Worm (Caenorhabditis elegans): ENCODE data around the gene gtap-2.

gtap-2 gene

ce11 chrIII:9796448-9796847, 11.9 kb upstream of the gtap-2 start, which contains the start of gene srxa-10:
Gene srxa-10 (minus strand): TSS chrIII:9796548.
- TF ChIP-seq F13H6.1 (tag; optimal IDR thresholded peaks at IDR 0.05), result no peak
- TF ChIP-seq nhr-25 (tag; optimal IDR thresholded peaks at IDR 0.05), result no peak
- TF ChIP-seq ztf-11 (tag; optimal IDR thresholded peaks at IDR 0.05), result no peak
- no peak for TF ChIP-seq ceh-82 (tag; optimal IDR thresholded peaks at IDR 0.05)
- TF ChIP-seq nhr-6 (tag; optimal IDR thresholded peaks at IDR 0.05), result no peak
- no peak for TF ChIP-seq unc-39 (tag; optimal IDR thresholded peaks at IDR 0.05)

DNA sequence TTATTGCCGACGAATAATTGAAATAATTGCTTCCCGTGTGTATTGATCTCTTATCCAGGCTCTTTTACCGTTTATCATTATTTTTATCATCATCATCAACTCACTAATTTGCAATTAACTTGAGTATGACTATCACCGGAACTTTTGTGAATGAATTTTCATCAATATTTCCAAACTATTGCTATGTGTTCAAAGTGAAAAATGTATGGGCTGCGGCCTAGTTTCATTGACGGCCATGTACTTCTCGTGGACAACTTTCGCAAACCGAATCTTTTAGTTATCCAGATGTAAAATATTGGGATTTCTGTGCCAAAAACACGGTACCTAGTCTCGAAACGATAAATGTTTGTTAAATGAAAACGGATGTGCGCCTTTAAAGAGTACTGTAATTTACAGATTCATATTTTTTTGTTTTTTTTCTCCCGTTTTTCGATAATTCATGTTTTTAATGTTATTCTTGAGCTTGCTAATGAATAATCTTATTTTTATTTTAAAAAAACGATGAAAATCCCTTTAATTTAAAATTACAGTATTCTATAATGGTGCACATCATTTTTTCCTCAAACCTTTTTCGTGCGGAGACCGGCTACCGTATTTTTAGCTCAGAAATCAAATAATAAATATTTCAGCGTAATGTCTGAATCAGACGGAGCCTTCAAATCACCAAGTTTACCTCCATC, 9.7 kb upstream of the gtap-2 start, which contains the start of gene ZK632.2:
Gene ZK632.2 (plus strand): TSS at position 630 of the 680 bp plus-strand sequence.
- TF ChIP-seq nhr-77 (tag; optimal IDR thresholded peaks at IDR 0.05) (no peak), ceh-82 (tag; optimal IDR thresholded peaks at IDR 0.05) (no peak), crh-2 (tag; optimal IDR thresholded peaks at IDR 0.05) (no peak), lsy-2 (tag; optimal IDR thresholded peaks at IDR 0.05) (peak in 1 of 2 experiments; percentile 17), egl-27 (tag; optimal IDR thresholded peaks at IDR 0.05) (no peak), nhr-237 (tag; optimal IDR thresholded peaks at IDR 0.05) (no peak), nhr-129 (tag; optimal IDR thresholded peaks at IDR 0.05) (peak; percentile 13), unc-55 (GFP tag; optimal IDR thresholded peaks at IDR 0.05) (no peak)

DNA sequence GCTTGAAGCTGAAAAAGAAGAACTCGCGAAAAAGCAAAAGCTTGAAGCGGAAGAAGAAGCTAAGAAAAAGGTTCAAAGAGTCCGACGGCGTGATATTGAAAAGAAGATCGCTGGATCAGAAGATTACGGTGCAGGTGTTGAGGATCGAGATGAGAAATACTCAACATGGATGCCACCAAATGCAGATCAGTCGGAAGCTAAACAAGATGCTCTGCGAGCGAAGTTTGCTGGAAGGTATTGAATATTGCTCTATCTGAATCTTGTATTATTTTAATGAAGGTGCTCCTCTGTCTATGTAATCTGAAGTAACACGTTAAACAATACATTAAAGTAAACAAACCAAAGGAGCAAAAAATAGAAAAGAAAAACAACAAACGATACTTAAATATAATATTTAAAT, 6.3 kb upstream of the gtap-2 start:
- TF ChIP-seq sma-9 (GFP tag; optimal IDR thresholded peaks at IDR 0.05), result no peak
- TF ChIP-seq sma-9 (tag; optimal IDR thresholded peaks at IDR 0.05), result no peak
- TF ChIP-seq alr-1 (tag; optimal IDR thresholded peaks at IDR 0.05), result no peak
- no peak for TF ChIP-seq blmp-1 (tag; optimal IDR thresholded peaks at IDR 0.05; ENCODE audit: insufficient read depth)
- TF ChIP-seq unc-39 (tag; optimal IDR thresholded peaks at IDR 0.05), result no peak
- no peak for TF ChIP-seq lin-13 (GFP tag; optimal IDR thresholded peaks at IDR 0.05)
- no peak for TF ChIP-seq fos-1 (tag; optimal IDR thresholded peaks at IDR 0.05)
- no peak for TF ChIP-seq crh-2 (tag; optimal IDR thresholded peaks at IDR 0.05)
- TF ChIP-seq nhr-6 (tag; optimal IDR thresholded peaks at IDR 0.05), result no peak
- TF ChIP-seq nhr-237 (tag; optimal IDR thresholded peaks at IDR 0.05), result no peak
- no peak for TF ChIP-seq nhr-11 (tag; optimal IDR thresholded peaks at IDR 0.05)
- no peak for TF ChIP-seq mdl-1 (tag; optimal IDR thresholded peaks at IDR 0.05)
- TF ChIP-seq nhr-77 (tag; optimal IDR thresholded peaks at IDR 0.05), result no peak
- TF ChIP-seq gmeb-1 (tag; optimal IDR thresholded peaks at IDR 0.05), result no peak
- no peak for TF ChIP-seq Y55F3AM.14 (GFP tag; optimal IDR thresholded peaks at IDR 0.05)

ce11 chrIII:9804997-9805610, 3.2 kb upstream of the gtap-2 start, which contains the start of gene riok-3:
Gene riok-3 (minus strand): TSS chrIII:9805011.
- TF ChIP-seq egl-27 (tag; optimal IDR thresholded peaks at IDR 0.05) (no peak), lin-13 (GFP tag; optimal IDR thresholded peaks at IDR 0.05) (peak; percentile 37), nhr-129 (tag; optimal IDR thresholded peaks at IDR 0.05) (peak; percentile 96), mbf-1 (tag; optimal IDR thresholded peaks at IDR 0.05) (no peak), ztf-4 (tag; optimal IDR thresholded peaks at IDR 0.05) (peak; percentile 46), sma-3 (GFP tag; optimal IDR thresholded peaks at IDR 0.05) (peak; percentile 42), lsy-2 (tag; optimal IDR thresholded peaks at IDR 0.05) (peak in 1 of 2 experiments; percentile 19), nhr-21 (tag; optimal IDR thresholded peaks at IDR 0.05) (peak; percentile 26), snpc-4 (tag; optimal IDR thresholded peaks at IDR 0.05) (no peak), gmeb-1 (tag; optimal IDR thresholded peaks at IDR 0.05) (peak; percentile 19), dmd-4 (tag; optimal IDR thresholded peaks at IDR 0.05) (no peak)

ce11 chrIII:9806968-9807559, 1.3 kb upstream of the gtap-2 start, which contains the start of gene ZK632.4:
Gene ZK632.4 (minus strand): TSS chrIII:9807454.
- TF ChIP-seq fos-1 (tag; optimal IDR thresholded peaks at IDR 0.05) (no peak), R02D3.7 (tag; optimal IDR thresholded peaks at IDR 0.05) (no peak), nhr-23 (tag; optimal IDR thresholded peaks at IDR 0.05) (no peak), mab-5 (tag; optimal IDR thresholded peaks at IDR 0.05) (no peak), egl-27 (tag; optimal IDR thresholded peaks at IDR 0.05) (no peak), ztf-4 (tag; optimal IDR thresholded peaks at IDR 0.05) (no peak), nhr-25 (tag; optimal IDR thresholded peaks at IDR 0.05) (peak; percentile 28), gmeb-1 (tag; optimal IDR thresholded peaks at IDR 0.05) (no peak), elt-3 (tag; optimal IDR thresholded peaks at IDR 0.05) (no peak), nhr-129 (tag; optimal IDR thresholded peaks at IDR 0.05) (peak; percentile 10), Y55F3AM.14 (GFP tag; optimal IDR thresholded peaks at IDR 0.05) (no peak), nhr-77 (tag; optimal IDR thresholded peaks at IDR 0.05) (no peak), nhr-237 (tag; optimal IDR thresholded peaks at IDR 0.05) (no peak), unc-55 (GFP tag; optimal IDR thresholded peaks at IDR 0.05) (no peak), ZK546.5 (tag; optimal IDR thresholded peaks at IDR 0.05) (no peak), F13H6.1 (tag; optimal IDR thresholded peaks at IDR 0.05) (no peak), sma-9 (GFP tag; optimal IDR thresholded peaks at IDR 0.05) (peak; percentile 56), sma-9 (tag; optimal IDR thresholded peaks at IDR 0.05) (no peak)

Data from whole organism, L2 larva.